Fruit fly (Drosophila melanogaster) S2 (cell line): ENCODE data around the gene Cln3.

Experiments
- CG8478 ChIP-seq: fragments of >200 bp; optimal IDR thresholded peaks from 2 replicates; lab custom pipeline; 2018
- CTCF ChIP-seq, 2 experiments: fragments of >200 bp; optimal IDR thresholded peaks; 2 replicates each; lab custom pipeline; 2018

DNA sequence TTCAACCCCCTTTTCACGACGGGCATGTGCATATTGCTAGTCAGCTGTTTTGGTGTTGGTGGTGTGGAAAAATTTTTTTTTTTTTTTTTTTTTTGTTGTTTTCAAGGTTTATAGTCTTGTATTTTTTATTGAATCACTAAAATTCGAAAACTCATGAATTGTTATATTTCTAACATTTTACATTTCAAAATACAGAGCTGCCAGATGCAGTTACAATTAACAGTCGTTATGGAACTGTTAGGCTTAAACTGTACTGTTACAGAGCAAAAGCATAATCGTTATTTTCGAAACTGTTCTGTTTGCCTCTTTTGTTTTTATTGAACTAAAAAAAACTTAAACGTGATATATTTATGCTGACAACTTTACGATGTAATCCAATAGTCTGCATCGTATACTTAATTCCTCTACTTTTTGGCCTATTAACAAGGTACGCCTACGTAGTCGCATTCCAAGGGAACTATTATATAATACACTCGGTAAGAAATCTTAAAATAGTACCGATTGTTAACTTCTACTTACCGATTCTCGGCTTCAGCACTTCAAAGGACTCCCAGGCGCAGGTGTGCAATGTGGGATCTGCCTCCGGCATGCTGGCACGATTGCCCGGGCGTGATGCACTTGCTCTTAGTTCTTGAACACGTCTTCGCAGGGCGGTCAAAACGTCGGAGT, 7.4 kb downstream of the Cln3 start, which contains the start of gene CG32187:
- TF ChIP-seq CG8478, result no peak
- TF ChIP-seq CTCF (optimal IDR thresholded peaks at IDR 0.05; lab: Kevin White, UChicago), result no peak
